Comparison of ENCODE assay signal across 2 fruit fly cellular contexts in the genomic region with DNA sequence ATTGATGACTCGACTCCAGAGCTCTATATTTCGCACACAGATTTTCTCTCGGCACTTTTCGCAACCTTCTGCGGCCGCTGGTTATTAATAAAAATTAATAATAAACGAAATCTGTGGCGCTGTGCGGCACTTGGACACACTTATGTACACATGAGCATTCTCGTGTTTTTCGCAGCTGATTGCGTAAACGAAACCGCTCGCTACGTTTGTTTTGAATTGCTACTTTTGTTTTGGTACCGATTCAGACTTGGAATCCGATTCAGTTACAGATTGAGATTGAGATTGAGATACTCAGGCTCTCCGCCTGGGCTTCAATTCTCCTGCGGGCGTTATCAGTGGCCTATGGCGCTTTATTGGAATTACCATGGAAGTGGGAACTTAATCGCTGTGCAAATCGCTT.
TF ChIP-seq lines count a peak whose summit lies in the region.

No protein-coding gene starts in this region.

- TF ChIP-seq CTCF in whole organism, embryonic (GFP tag; optimal IDR thresholded peaks at IDR 0.05; lab: Kevin White, UChicago) = no peak

TF ChIP-seq in whole organism, adult, 20 proteins besides CTCF, POLR2A, EP300 and RAD21:
- TF ChIP-seq toe (GFP tag; optimal IDR thresholded peaks at IDR 0.05; lab: Kevin White, UChicago) (no peak), Mnt (GFP tag; optimal IDR thresholded peaks at IDR 0.05; lab: Kevin White, UChicago) (no peak), pad (GFP tag; optimal IDR thresholded peaks at IDR 0.05; lab: Kevin White, UChicago) (no peak), tj (GFP tag; optimal IDR thresholded peaks at IDR 0.05; lab: Kevin White, UChicago) (peak; percentile 76), Clk (GFP tag; optimal IDR thresholded peaks at IDR 0.05; lab: Kevin White, UChicago) (no peak)
TF ChIP-seq in whole organism, adult: peak in this region for 1.

TF ChIP-seq in whole organism, embryonic, 481 proteins besides CTCF, POLR2A, EP300 and RAD21:
- TF ChIP-seq cwo (GFP tag; optimal IDR thresholded peaks at IDR 0.05; lab: Kevin White, UChicago) = peak; percentile 43
- TF ChIP-seq chinmo (GFP tag; IDR thresholded peaks at IDR 0.05; lab: Robert Waterston, UW; ENCODE audit: partially characterized antibody) = 0 out of 4 replicates have a peak, but pooled peaks have one; percentile 35
- TF ChIP-seq Lim3 (GFP tag; IDR thresholded peaks at IDR 0.05; lab: Robert Waterston, UW) = no peak
- TF ChIP-seq Pdp1 (GFP tag; optimal IDR thresholded peaks at IDR 0.05; lab: Kevin White, UChicago) = peak in 1 of 2 experiments; percentile 97
- TF ChIP-seq CG9609 (GFP tag; optimal IDR thresholded peaks at IDR 0.05; lab: Kevin White, UChicago) = no peak
- no peak for TF ChIP-seq CG18262 (tag; optimal IDR thresholded peaks at IDR 0.05; lab: Kevin White, UChicago)
- TF ChIP-seq CG7928 (GFP tag; optimal IDR thresholded peaks at IDR 0.05; lab: Kevin White, UChicago) = no peak
- no peak for TF ChIP-seq Poxn (GFP tag; IDR thresholded peaks at IDR 0.05; lab: Robert Waterston, UW)
- no peak for TF ChIP-seq CG7987 (GFP tag; optimal IDR thresholded peaks at IDR 0.05; lab: Kevin White, UChicago)
- no peak for TF ChIP-seq cad (GFP tag; optimal IDR thresholded peaks at IDR 0.05; lab: Kevin White, UChicago)
- no peak for TF ChIP-seq CG5245 (GFP tag; optimal IDR thresholded peaks at IDR 0.05; lab: Kevin White, UChicago)
- 0 out of 3 replicates have a peak, but pooled peaks have one; percentile 14 for TF ChIP-seq CG2199 (GFP tag; IDR thresholded peaks at IDR 0.05; lab: Robert Waterston, UW)
- TF ChIP-seq sens-2 (GFP tag; IDR thresholded peaks at IDR 0.05; lab: Robert Waterston, UW) = no peak
- no peak for TF ChIP-seq cg (GFP tag; optimal IDR thresholded peaks at IDR 0.05; lab: Kevin White, UChicago)
- no peak for TF ChIP-seq Taf1 (GFP tag; IDR thresholded peaks at IDR 0.05; lab: Robert Waterston, UW)
- no peak for TF ChIP-seq dimm (GFP tag; IDR thresholded peaks at IDR 0.05; lab: Robert Waterston, UW)
- no peak for TF ChIP-seq Dip2 (GFP tag; IDR thresholded peaks at IDR 0.05; lab: Robert Waterston, UW)
- no peak for TF ChIP-seq Fer3 (tag; optimal IDR thresholded peaks at IDR 0.05; lab: Kevin White, UChicago)
- no peak for TF ChIP-seq YL-1 (GFP tag; optimal IDR thresholded peaks at IDR 0.05; lab: Kevin White, UChicago)
